Fruit fly (Drosophila melanogaster) whole organism, embryonic: ENCODE data around the gene CG16852.

Experiments
- ATbp ChIP-seq: fragments of 200-800 bp; sonication (Bioruptor generic); optimal IDR thresholded peaks from 2 replicates; lab custom pipeline; 2017; ENCODE audit warnings: missing biosample characterization, mild to moderate bottlenecking, missing genetic modification characterization, missing genetic modification reagents
- CG12104 ChIP-seq: fragments of 200-800 bp; sonication (Bioruptor generic); optimal IDR thresholded peaks from 3 replicates; lab custom pipeline; 2016; ENCODE audit warnings: missing biosample characterization, missing genetic modification characterization
- CG12236 ChIP-seq: fragments of 200-800 bp; sonication (Bioruptor generic); optimal IDR thresholded peaks from 2 replicates; lab custom pipeline; 2016; ENCODE audit warnings: missing biosample characterization, missing genetic modification characterization
- CG12299 ChIP-seq: fragments of 200-800 bp; sonication (Bioruptor generic); optimal IDR thresholded peaks from 2 replicates; lab custom pipeline; 2018; ENCODE audit warnings: missing biosample characterization, mild to moderate bottlenecking, missing genetic modification characterization
- CG15601 ChIP-seq: fragments of 200-800 bp; sonication (Bioruptor generic); optimal IDR thresholded peaks from 3 replicates; lab custom pipeline; 2019; ENCODE audit warnings: missing biosample characterization, mild to moderate bottlenecking, missing genetic modification characterization, moderate library complexity
- CG17361 ChIP-seq: fragments of 200-800 bp; sonication (Bioruptor generic); IDR thresholded peaks from 3 replicates; pipeline ENCODE4 v1.3.6; 2022; ENCODE audit warnings: missing biosample characterization, missing genetic modification characterization
- CG17385 ChIP-seq: fragments of 200-800 bp; sonication (Bioruptor generic); optimal IDR thresholded peaks from 3 replicates; lab custom pipeline; 2018; ENCODE audit warnings: missing biosample characterization, mild to moderate bottlenecking, missing genetic modification characterization
- CG17912 ChIP-seq: fragments of 200-800 bp; sonication (Bioruptor generic); optimal IDR thresholded peaks from 2 replicates; lab custom pipeline; 2018; ENCODE audit warnings: missing biosample characterization, mild to moderate bottlenecking, missing genetic modification characterization
- CG2116 ChIP-seq: fragments of 200-800 bp; sonication (Bioruptor generic); optimal IDR thresholded peaks from 3 replicates; lab custom pipeline; 2018; ENCODE audit warnings: missing biosample characterization, mild to moderate bottlenecking, missing genetic modification characterization
- CG30020 ChIP-seq: fragments of 200-800 bp; optimal IDR thresholded peaks from 2 replicates; lab custom pipeline; 2019; ENCODE audit warnings: missing biosample characterization, mild to moderate bottlenecking, missing genetic modification characterization, moderate library complexity
- CG4282 ChIP-seq: fragments of 200-800 bp; sonication (Bioruptor generic); optimal IDR thresholded peaks from 2 replicates; lab custom pipeline; 2016; ENCODE audit warnings: missing biosample characterization, missing genetic modification characterization
- CG4360 ChIP-seq: fragments of 200-800 bp; sonication (Bioruptor generic); IDR thresholded peaks from 2 replicates; pipeline ENCODE4 v1.3.6; 2022; ENCODE audit warnings: missing biosample characterization, missing genetic modification characterization
- CG7372 ChIP-seq: fragments of 200-800 bp; sonication (Bioruptor generic); IDR thresholded peaks from 2 replicates; pipeline ENCODE4 v1.3.6; 2022; ENCODE audit warnings: missing biosample characterization, missing genetic modification characterization
- CG8765 ChIP-seq: fragments of 200-800 bp; sonication (Bioruptor generic); IDR thresholded peaks from 2 replicates; pipeline ENCODE4 v1.3.6; 2022; ENCODE audit warnings: missing biosample characterization, missing genetic modification characterization
- CG8944 ChIP-seq: fragments of 200-800 bp; sonication (Bioruptor generic); optimal IDR thresholded peaks from 3 replicates; lab custom pipeline; 2016; ENCODE audit warnings: missing biosample characterization, missing genetic modification characterization
- CG9609 ChIP-seq: fragments of 200-800 bp; sonication (Bioruptor generic); optimal IDR thresholded peaks from 3 replicates; lab custom pipeline; 2016; ENCODE audit warnings: missing biosample characterization, missing genetic modification characterization
- CG9727 ChIP-seq: fragments of 200-800 bp; sonication (Bioruptor generic); optimal IDR thresholded peaks from 3 replicates; lab custom pipeline; 2017; ENCODE audit warnings: missing biosample characterization, mild to moderate bottlenecking, missing genetic modification characterization
- CG9876 ChIP-seq: fragments of 200-800 bp; sonication (Bioruptor generic); optimal IDR thresholded peaks from 2 replicates; lab custom pipeline; 2016; ENCODE audit warnings: missing biosample characterization, missing genetic modification characterization
- D19A ChIP-seq: fragments of 200-800 bp; optimal IDR thresholded peaks from 3 replicates; lab custom pipeline; 2019; ENCODE audit warnings: missing biosample characterization, mild to moderate bottlenecking, missing genetic modification characterization, moderate library complexity
- Dfd ChIP-seq, 2 experiments: fragments of >200 bp; optimal IDR thresholded peaks; 2 replicates each; lab custom pipeline; 2017; ENCODE audit warnings: missing biosample characterization in 2 of 2, missing genetic modification characterization in 2 of 2
- E2f2 ChIP-seq: fragments of 200-800 bp; sonication (Bioruptor generic); IDR thresholded peaks from 2 replicates; pipeline ENCODE4 v1.3.6; 2022; ENCODE audit warnings: missing biosample characterization, missing genetic modification characterization
- Hr39 ChIP-seq: fragments of >200 bp; optimal IDR thresholded peaks from 2 replicates; lab custom pipeline; 2017
- Kr ChIP-seq: fragments of 200-800 bp; sonication (Bioruptor generic); optimal IDR thresholded peaks from 2 replicates; lab custom pipeline; 2017; ENCODE audit warnings: missing biosample characterization, mild to moderate bottlenecking, missing genetic modification characterization
- Lhr ChIP-seq: fragments of 200-800 bp; sonication (Bioruptor generic); optimal IDR thresholded peaks from 3 replicates; lab custom pipeline; 2017; ENCODE audit warnings: mild to moderate bottlenecking, missing biosample characterization, missing genetic modification reagents, missing genetic modification characterization
- Nf-YB ChIP-seq: fragments of 200-800 bp; sonication (Bioruptor generic); optimal IDR thresholded peaks from 3 replicates; lab custom pipeline; 2019; ENCODE audit warnings: missing biosample characterization, mild to moderate bottlenecking, missing genetic modification characterization, moderate library complexity
- Spps ChIP-seq: fragments of 200-800 bp; sonication (Bioruptor generic); optimal IDR thresholded peaks from 2 replicates; lab custom pipeline; 2018; ENCODE audit warnings: missing biosample characterization, mild to moderate bottlenecking, missing genetic modification characterization
- Ssrp ChIP-seq: fragments of 200-800 bp; sonication (Bioruptor generic); optimal IDR thresholded peaks from 2 replicates; lab custom pipeline; 2018; ENCODE audit warnings: missing biosample characterization, mild to moderate bottlenecking, missing genetic modification characterization, moderate library complexity
- Stat92E ChIP-seq, 3 experiments: fragments of >200 bp in 2 of 3; fragments of 200-800 bp in 1 of 3; sonication (Bioruptor generic) in 1 of 3; optimal IDR thresholded peaks; 2 replicates each; lab custom pipeline; 2017 to 2019; ENCODE audit warnings: missing biosample characterization in 3 of 3, missing genetic modification characterization in 3 of 3, mild to moderate bottlenecking in 1 of 3, moderate library complexity in 1 of 3
- Tbp ChIP-seq: fragments of >200 bp; optimal IDR thresholded peaks from 2 replicates; lab custom pipeline; 2018; ENCODE audit warnings: missing biosample characterization, missing genetic modification characterization
- Usf ChIP-seq: fragments of 200-800 bp; sonication (Bioruptor generic); optimal IDR thresholded peaks from 2 replicates; lab custom pipeline; 2017; ENCODE audit warnings: missing genotype, missing biosample characterization, missing genetic modification characterization
- YL-1 ChIP-seq: fragments of 200-800 bp; sonication (Bioruptor generic); optimal IDR thresholded peaks from 3 replicates; lab custom pipeline; 2017; ENCODE audit warnings: missing biosample characterization, mild to moderate bottlenecking, missing genetic modification characterization
- ac ChIP-seq: fragments of 200-800 bp; sonication (Bioruptor generic); optimal IDR thresholded peaks from 3 replicates; lab custom pipeline; 2017; ENCODE audit warnings: missing biosample characterization, mild to moderate bottlenecking, missing genetic modification characterization
- ash1 ChIP-seq: fragments of 200-800 bp; sonication (Bioruptor generic); optimal IDR thresholded peaks from 2 replicates; lab custom pipeline; 2018; ENCODE audit warnings: missing biosample characterization, mild to moderate bottlenecking, missing genetic modification characterization
- bigmax ChIP-seq: fragments of 200-800 bp; sonication (Bioruptor generic); optimal IDR thresholded peaks from 2 replicates; lab custom pipeline; 2018; ENCODE audit warnings: missing biosample characterization, mild to moderate bottlenecking, missing genetic modification characterization
- br ChIP-seq: fragments of >200 bp; optimal IDR thresholded peaks from 2 replicates; lab custom pipeline; 2017
- bsh ChIP-seq, 2 experiments: fragments of 200-800 bp; sonication (Bioruptor generic); optimal IDR thresholded peaks; 2 replicates each; lab custom pipeline; 2017 to 2018; ENCODE audit warnings: mild to moderate bottlenecking in 2 of 2, missing biosample characterization in 2 of 2, missing genetic modification characterization in 2 of 2, moderate library complexity in 1 of 2
- dpn ChIP-seq, 2 experiments: fragments of 200-800 bp; sonication (Bioruptor generic); optimal IDR thresholded peaks; 3 replicates each; lab custom pipeline; 2016; ENCODE audit warnings: missing biosample characterization in 2 of 2, missing genetic modification characterization in 2 of 2
- exex ChIP-seq: fragments of 200-800 bp; sonication (Bioruptor generic); optimal IDR thresholded peaks from 4 replicates; lab custom pipeline; 2018; ENCODE audit warnings: missing biosample characterization, mild to moderate bottlenecking, missing genetic modification characterization, moderate library complexity
- hth ChIP-seq: fragments of >200 bp; optimal IDR thresholded peaks from 2 replicates; lab custom pipeline; 2017; ENCODE audit warnings: inconsistent platforms
- jumu ChIP-seq: fragments of 200-800 bp; sonication (Bioruptor generic); optimal IDR thresholded peaks from 3 replicates; lab custom pipeline; 2016; ENCODE audit warnings: missing biosample characterization, missing genetic modification characterization
- ken ChIP-seq: fragments of 200-800 bp; sonication (Bioruptor generic); IDR thresholded peaks from 3 replicates; pipeline ENCODE4 v1.3.6; 2022; ENCODE audit warnings: missing biosample characterization, missing genetic modification characterization
- lilli ChIP-seq: fragments of 200-800 bp; sonication (Bioruptor generic); optimal IDR thresholded peaks from 3 replicates; lab custom pipeline; 2016; ENCODE audit warnings: missing biosample characterization, missing genetic modification characterization
- nerfin-1 ChIP-seq: fragments of 200-800 bp; sonication (Bioruptor generic); optimal IDR thresholded peaks from 3 replicates; lab custom pipeline; 2019; ENCODE audit warnings: missing biosample characterization, mild to moderate bottlenecking, missing genetic modification characterization, moderate library complexity
- org-1 ChIP-seq: fragments of 200-800 bp; sonication (Bioruptor generic); optimal IDR thresholded peaks from 2 replicates; lab custom pipeline; 2017; ENCODE audit warnings: missing biosample characterization, missing genetic modification characterization
- pnt ChIP-seq: fragments of 200-800 bp; sonication (Bioruptor generic); optimal IDR thresholded peaks from 3 replicates; lab custom pipeline; 2016; ENCODE audit warnings: missing biosample characterization, missing genetic modification characterization
- psq ChIP-seq: fragments of 200-800 bp; sonication (Bioruptor generic); optimal IDR thresholded peaks from 2 replicates; lab custom pipeline; 2017; ENCODE audit warnings: missing biosample characterization, missing genetic modification characterization
- sens ChIP-seq: fragments of 200-800 bp; sonication (Bioruptor generic); peaks from one replicate; lab custom pipeline; 2016; ENCODE audit warnings: missing biosample characterization, missing genetic modification characterization
- sqz ChIP-seq: fragments of 200-800 bp; sonication (Bioruptor generic); optimal IDR thresholded peaks from 3 replicates; lab custom pipeline; 2018; ENCODE audit warnings: missing biosample characterization, mild to moderate bottlenecking, missing genetic modification characterization
- ssp ChIP-seq: fragments of 200-800 bp; sonication (Bioruptor generic); IDR thresholded peaks from 2 replicates; pipeline ENCODE4 v1.3.6; 2022; ENCODE audit warnings: missing biosample characterization, missing genetic modification characterization
- tin ChIP-seq: fragments of 200-800 bp; sonication (Bioruptor generic); optimal IDR thresholded peaks from 3 replicates; lab custom pipeline; 2016; ENCODE audit warnings: missing biosample characterization, missing genetic modification characterization
- trem ChIP-seq: fragments of 200-800 bp; optimal IDR thresholded peaks from 3 replicates; lab custom pipeline; 2019; ENCODE audit warnings: missing biosample characterization, mild to moderate bottlenecking, missing genetic modification characterization, moderate library complexity

The CG16852 gene

dm6 chr2L:13512182-13513032 lies 28.1 kb upstream of the CG16852 start (continued):
- TF ChIP-seq CG17361 = peak; percentile 61; the same call in 2 of the 3 replicates
- TF ChIP-seq Stat92E (GFP tag; optimal IDR thresholded peaks at IDR 0.05; lab: Kevin White, UChicago) = no peak
- no peak for TF ChIP-seq exex (tag; lab: Kevin White, UChicago)
- no peak for TF ChIP-seq ken (GFP tag; lab: Robert Waterston, UW)
- no peak for TF ChIP-seq trem
- TF ChIP-seq CG7372 (GFP tag; lab: Robert Waterston, UW) = no peak
- no peak for TF ChIP-seq CG12104
- no peak for TF ChIP-seq CG2116
- no peak for TF ChIP-seq hth
- TF ChIP-seq CG8944 (GFP tag; lab: Kevin White, UChicago) = no peak
- TF ChIP-seq CG9876 (GFP tag; lab: Kevin White, UChicago) = no peak
- no peak for TF ChIP-seq ATbp (GFP tag; lab: Kevin White, UChicago)
- TF ChIP-seq Usf = no peak
- no peak for TF ChIP-seq CG12299
- TF ChIP-seq pnt (GFP tag; lab: Kevin White, UChicago) = no peak
- no peak for TF ChIP-seq ash1 (GFP tag; lab: Kevin White, UChicago)
- peak; percentile 75 for TF ChIP-seq sens (GFP tag; lab: Kevin White, UChicago)
- no peak for TF ChIP-seq tin (GFP tag; lab: Kevin White, UChicago)
- TF ChIP-seq org-1 = peak; percentile 24
- TF ChIP-seq nerfin-1 (tag; lab: Kevin White, UChicago) = no peak
- TF ChIP-seq Ssrp = peak; percentile 3
- TF ChIP-seq CG17385 (GFP tag; lab: Kevin White, UChicago) = no peak
- TF ChIP-seq jumu (GFP tag; lab: Kevin White, UChicago) = no peak
- TF ChIP-seq Kr (GFP tag; lab: Kevin White, UChicago) = no peak
- no peak for TF ChIP-seq Tbp (GFP tag; lab: Kevin White, UChicago)
- TF ChIP-seq Lhr (GFP tag; lab: Kevin White, UChicago) = no peak
- no peak for TF ChIP-seq CG8765 (GFP tag; lab: Robert Waterston, UW)
- no peak for TF ChIP-seq CG9609 (GFP tag; lab: Kevin White, UChicago)
- TF ChIP-seq YL-1 = no peak
- no peak for TF ChIP-seq psq (GFP tag; lab: Kevin White, UChicago)
- no peak for TF ChIP-seq br
- no peak for TF ChIP-seq CG4360 (GFP tag; lab: Robert Waterston, UW)
- no peak for TF ChIP-seq CG30020 (tag; lab: Kevin White, UChicago)
- TF ChIP-seq CG17912 (GFP tag; lab: Kevin White, UChicago) = no peak
- no peak for TF ChIP-seq CG15601 (tag; lab: Kevin White, UChicago)
- peak; percentile 86 for TF ChIP-seq D19A (tag; lab: Kevin White, UChicago)
- TF ChIP-seq CG9727 (GFP tag; lab: Kevin White, UChicago) = peak; percentile 56
- TF ChIP-seq lilli = peak; percentile 33
- TF ChIP-seq sqz (GFP tag; lab: Kevin White, UChicago) = no peak
- no peak for TF ChIP-seq ac
- no peak for TF ChIP-seq bigmax
- TF ChIP-seq dpn (GFP tag; optimal IDR thresholded peaks at IDR 0.05; lab: Kevin White, UChicago) = peak in 1 of 2 experiments; percentile 17
- no peak for TF ChIP-seq bsh (GFP tag; optimal IDR thresholded peaks at IDR 0.05; lab: Kevin White, UChicago)
- TF ChIP-seq Hr39 (lab: Kevin White, UChicago) = no peak
- no peak for TF ChIP-seq Nf-YB
- TF ChIP-seq ssp (GFP tag; lab: Robert Waterston, UW) = no peak
- no peak for TF ChIP-seq E2f2 (GFP tag; lab: Robert Waterston, UW)
- TF ChIP-seq CG12236 = no peak
- no peak for TF ChIP-seq Dfd (GFP tag; optimal IDR thresholded peaks at IDR 0.05; lab: Kevin White, UChicago)
- TF ChIP-seq Spps (tag; lab: Kevin White, UChicago) = no peak
- no peak for TF ChIP-seq CG4282 (GFP tag; lab: Kevin White, UChicago)
